Worm (Caenorhabditis elegans) whole organism, L3 larva: ENCODE measurements around the gene F23D12.7.
A peak's percentile ranks its signal among the peaks of the same experiment; 100 is the strongest.

Source experiments
- R02D3.7 ChIP-seq: fragments of 150-350 bp; optimal IDR thresholded peaks from 2 replicates; lab custom pipeline; 2014; ENCODE audit warnings: missing biosample characterization, missing genetic modification characterization
- aly-2 ChIP-seq: fragments of 150-350 bp; optimal IDR thresholded peaks from 2 replicates; lab custom pipeline; 2014; ENCODE audit warnings: missing biosample characterization, missing genetic modification characterization
- ama-1 ChIP-seq: fragments of 150-350 bp; optimal IDR thresholded peaks from 2 replicates; lab custom pipeline; 2018
- ceh-28 ChIP-seq: fragments of 150-350 bp; optimal IDR thresholded peaks from 2 replicates; lab custom pipeline; 2014; ENCODE audit warnings: missing biosample characterization, missing genetic modification reagents, missing genetic modification characterization
- egl-27 ChIP-seq: sonication (generic microtip); optimal IDR thresholded peaks from 4 replicates; lab custom pipeline; 2017; ENCODE audit warnings: missing biosample characterization, missing genetic modification reagents, missing genetic modification characterization
- egl-5 ChIP-seq: fragments of 150-350 bp; optimal IDR thresholded peaks from 2 replicates; lab custom pipeline; 2017; ENCODE audit warnings: missing biosample characterization, missing genetic modification reagents, missing genetic modification characterization, inconsistent platforms
- elt-1 ChIP-seq: fragments of 150-350 bp; optimal IDR thresholded peaks from 2 replicates; lab custom pipeline; 2014; ENCODE audit warnings: missing biosample characterization, missing genetic modification characterization
- elt-2 ChIP-seq: sonication (generic microtip); optimal IDR thresholded peaks from 2 replicates; lab custom pipeline; 2016; ENCODE audit warnings: missing genetic modification reagents, mild to moderate bottlenecking, missing genetic modification characterization, missing compliant biosample characterization
- elt-3 ChIP-seq, 3 experiments: fragments of 150-350 bp in 1 of 3; sonication (generic microtip) in 2 of 3; optimal IDR thresholded peaks; 2 replicates in 2 of 3; 4 replicates in 1 of 3; lab custom pipeline; 2014 to 2017; ENCODE audit warnings: missing biosample characterization in 3 of 3, missing genetic modification characterization in 3 of 3
- eor-1 ChIP-seq, 2 experiments: fragments of 150-350 bp; optimal IDR thresholded peaks; 2 replicates each; lab custom pipeline; 2014 to 2018; ENCODE audit warnings: missing biosample characterization in 2 of 2, missing genetic modification characterization in 2 of 2
- fkh-10 ChIP-seq: sonication (generic microtip); optimal IDR thresholded peaks from 2 replicates; lab custom pipeline; 2017; ENCODE audit warnings: missing biosample characterization, missing genetic modification reagents, missing genetic modification characterization
- fos-1 ChIP-seq: fragments of 150-350 bp; optimal IDR thresholded peaks from 2 replicates; lab custom pipeline; 2014; ENCODE audit warnings: missing biosample characterization, missing genetic modification characterization
- hmg-11 ChIP-seq: sonication (generic microtip); optimal IDR thresholded peaks from 2 replicates; lab custom pipeline; 2016; ENCODE audit warnings: missing genetic modification characterization, missing compliant biosample characterization
- lin-39 ChIP-seq: fragments of 150-350 bp; optimal IDR thresholded peaks from 2 replicates; lab custom pipeline; 2018; ENCODE audit warnings: missing biosample characterization, missing genetic modification reagents, missing genetic modification characterization
- lsy-12 ChIP-seq: sonication (generic microtip); optimal IDR thresholded peaks from 2 replicates; lab custom pipeline; 2016; ENCODE audit warnings: mild to moderate bottlenecking, missing genetic modification characterization, missing compliant biosample characterization
- mml-1 ChIP-seq: fragments of 150-350 bp; sonication (generic microtip); optimal IDR thresholded peaks from 3 replicates; lab custom pipeline; 2014; ENCODE audit warnings: missing biosample characterization, missing genetic modification characterization
- nfya-1 ChIP-seq: sonication (generic microtip); optimal IDR thresholded peaks from 2 replicates; lab custom pipeline; 2017; ENCODE audit warnings: missing genetic modification characterization, mild to moderate bottlenecking, missing compliant biosample characterization, antibody characterized with exemption, moderate library complexity; ENCODE audit not compliant: insufficient read depth
- nhr-11 ChIP-seq: fragments of 150-350 bp; optimal IDR thresholded peaks from 2 replicates; lab custom pipeline; 2014; ENCODE audit warnings: missing biosample characterization, missing genetic modification characterization
- nhr-12 ChIP-seq: fragments of 150-350 bp; optimal IDR thresholded peaks from 2 replicates; lab custom pipeline; 2014; ENCODE audit warnings: missing biosample characterization, missing genetic modification characterization
- nhr-23 ChIP-seq: fragments of 150-350 bp; optimal IDR thresholded peaks from 2 replicates; lab custom pipeline; 2014; ENCODE audit warnings: missing biosample characterization, missing genetic modification reagents, missing genetic modification characterization
- nhr-25 ChIP-seq: sonication (generic microtip); optimal IDR thresholded peaks from 2 replicates; lab custom pipeline; 2017; ENCODE audit warnings: missing biosample characterization, missing genetic modification characterization
- nhr-28 ChIP-seq: fragments of 150-350 bp; optimal IDR thresholded peaks from 2 replicates; lab custom pipeline; 2014; ENCODE audit warnings: missing biosample characterization, missing genetic modification characterization
- nhr-43 ChIP-seq: sonication (generic microtip); optimal IDR thresholded peaks from 2 replicates; lab custom pipeline; 2016; ENCODE audit warnings: mild to moderate bottlenecking, missing genetic modification characterization, missing compliant biosample characterization; ENCODE audit not compliant: poor library complexity, severe bottlenecking
- nhr-67 ChIP-seq: fragments of 150-350 bp; optimal IDR thresholded peaks from 2 replicates; lab custom pipeline; 2014; ENCODE audit warnings: missing biosample characterization, missing genetic modification characterization
- nhr-76 ChIP-seq: fragments of 150-350 bp; sonication (generic microtip); optimal IDR thresholded peaks from 5 replicates; lab custom pipeline; 2014; ENCODE audit warnings: missing biosample characterization, missing genetic modification characterization
- nhr-77 ChIP-seq: fragments of 150-350 bp; optimal IDR thresholded peaks from 2 replicates; lab custom pipeline; 2014; ENCODE audit warnings: missing biosample characterization, missing genetic modification characterization
- pha-4 ChIP-seq: fragments of 150-350 bp; optimal IDR thresholded peaks from 2 replicates; lab custom pipeline; 2014; ENCODE audit warnings: missing biosample characterization, missing genetic modification reagents, missing genetic modification characterization
- pqm-1 ChIP-seq: fragments of 150-350 bp; optimal IDR thresholded peaks from 2 replicates; lab custom pipeline; 2017; ENCODE audit warnings: missing biosample characterization, missing genetic modification characterization, inconsistent platforms
- snpc-4 ChIP-seq: fragments of 150-350 bp; optimal IDR thresholded peaks from 2 replicates; lab custom pipeline; 2014; ENCODE audit warnings: missing biosample characterization, missing genetic modification characterization
- tbx-2 ChIP-seq: sonication (generic microtip); optimal IDR thresholded peaks from 2 replicates; lab custom pipeline; 2016; ENCODE audit warnings: mild to moderate bottlenecking, missing genetic modification characterization, missing compliant biosample characterization
- unc-39 ChIP-seq: sonication (generic microtip); optimal IDR thresholded peaks from 4 replicates; lab custom pipeline; 2017; ENCODE audit warnings: missing biosample characterization, missing genetic modification characterization
- unc-62 ChIP-seq: fragments of 150-350 bp; sonication (generic microtip); optimal IDR thresholded peaks from 4 replicates; lab custom pipeline; 2014; ENCODE audit warnings: missing biosample characterization, missing genetic modification reagents, missing genetic modification characterization
- ztf-11 ChIP-seq: fragments of 150-350 bp; optimal IDR thresholded peaks from 2 replicates; lab custom pipeline; 2014; ENCODE audit warnings: missing biosample characterization, missing genetic modification characterization

Gene F23D12.7

ce11 chrX:14500422-14501058, 46.9 kb upstream of the F23D12.7 start:
- peak; percentile 99 for TF ChIP-seq elt-2 (tag; lab: Kevin White, UChicago)
- peak; percentile 84 for TF ChIP-seq elt-1
- TF ChIP-seq nhr-25 (tag; lab: Kevin White, UChicago) = peak; percentile 72
- peak; percentile 36 for TF ChIP-seq egl-27
- peak; percentile 14 for TF ChIP-seq pha-4
- TF ChIP-seq nhr-23 (tag; lab: Kevin White, UChicago) = no peak
- TF ChIP-seq pqm-1 = peak; percentile 17
- no peak for TF ChIP-seq elt-3 (tag; optimal IDR thresholded peaks at IDR 0.05; lab: Kevin White, UChicago)

ce11 chrX:14499830-14500409, 46.3 kb upstream of the F23D12.7 start:
- TF ChIP-seq nhr-25 (tag; lab: Kevin White, UChicago) = peak; percentile 53
- TF ChIP-seq nhr-12 (tag; lab: Kevin White, UChicago) = no peak
- TF ChIP-seq ama-1 = no peak
- peak; percentile 5 for TF ChIP-seq nhr-43 (tag; lab: Kevin White, UChicago)
- no peak for TF ChIP-seq tbx-2 (tag; lab: Kevin White, UChicago)
- no peak for TF ChIP-seq fos-1 (tag; lab: Kevin White, UChicago)
- no peak for TF ChIP-seq elt-1

ce11 chrX:14496545-14496944, 42.9 kb upstream of the F23D12.7 start:
- TF ChIP-seq unc-39 (no peak), egl-5 (tag; lab: Kevin White, UChicago) (peak; percentile 81)

- TF ChIP-seq unc-62 (GFP tag; lab: Kevin White, UChicago) = no peak
- TF ChIP-seq ceh-28 = no peak
- TF ChIP-seq nhr-67 (tag; lab: Kevin White, UChicago) = no peak
- no peak for TF ChIP-seq nfya-1
- TF ChIP-seq nhr-43 (tag; lab: Kevin White, UChicago) = no peak
- no peak for TF ChIP-seq mml-1 (tag; lab: Kevin White, UChicago)
- no peak for TF ChIP-seq ztf-11 (tag; lab: Kevin White, UChicago)
- TF ChIP-seq nhr-76 = no peak
- no peak for TF ChIP-seq snpc-4 (tag; lab: Kevin White, UChicago)
- TF ChIP-seq pha-4 = no peak
- no peak for TF ChIP-seq eor-1 (tag; optimal IDR thresholded peaks at IDR 0.05; lab: Kevin White, UChicago)
- TF ChIP-seq hmg-11 (tag; lab: Kevin White, UChicago) = no peak
- TF ChIP-seq nhr-11 (tag; lab: Kevin White, UChicago) = no peak
- TF ChIP-seq nhr-77 (tag; lab: Kevin White, UChicago) = no peak
- no peak for TF ChIP-seq R02D3.7 (tag; lab: Kevin White, UChicago)
- TF ChIP-seq nhr-28 (tag; lab: Kevin White, UChicago) = no peak
- TF ChIP-seq lsy-12 (tag; lab: Kevin White, UChicago) = no peak
- TF ChIP-seq fkh-10 (GFP tag; lab: Kevin White, UChicago) = no peak
- TF ChIP-seq nhr-12 (tag; lab: Kevin White, UChicago) = no peak
Observed at ce11 chrX:14495785-14496184, 42.1 kb upstream of the F23D12.7 start, which contains the start of gene ztf-14. ztf-14 (plus strand) TSS chrX:14496085.

- TF ChIP-seq pha-4 (peak; percentile 41), lin-39 (tag; lab: Kevin White, UChicago) (peak; percentile 61), aly-2 (no peak), nfya-1 (peak; percentile 9)
Observed at ce11 chrX:14495075-14495474, 41.4 kb upstream of the F23D12.7 start.
